Worm (Caenorhabditis elegans) whole organism, L3 larva: ENCODE data around the gene T20B3.14.

Experiments
- ama-1 ChIP-seq: fragments of 150-350 bp; optimal IDR thresholded peaks from 2 replicates; lab custom pipeline; 2018
- ceh-16 ChIP-seq: sonication (generic microtip); optimal IDR thresholded peaks from 2 replicates; lab custom pipeline; 2017; ENCODE audit warnings: missing biosample characterization, missing genetic modification characterization
- ceh-28 ChIP-seq: fragments of 150-350 bp; optimal IDR thresholded peaks from 2 replicates; lab custom pipeline; 2014; ENCODE audit warnings: missing biosample characterization, missing genetic modification reagents, missing genetic modification characterization
- ceh-82 ChIP-seq: fragments of 150-350 bp; optimal IDR thresholded peaks from 2 replicates; lab custom pipeline; 2014; ENCODE audit warnings: missing biosample characterization, missing genetic modification characterization
- daf-12 ChIP-seq: fragments of 150-350 bp; optimal IDR thresholded peaks from 2 replicates; lab custom pipeline; 2014; ENCODE audit warnings: missing biosample characterization, missing genetic modification reagents, missing genetic modification characterization
- elt-1 ChIP-seq: fragments of 150-350 bp; optimal IDR thresholded peaks from 2 replicates; lab custom pipeline; 2014; ENCODE audit warnings: missing biosample characterization, missing genetic modification characterization
- elt-2 ChIP-seq: sonication (generic microtip); optimal IDR thresholded peaks from 2 replicates; lab custom pipeline; 2016; ENCODE audit warnings: missing genetic modification reagents, mild to moderate bottlenecking, missing genetic modification characterization, missing compliant biosample characterization
- fkh-10 ChIP-seq: sonication (generic microtip); optimal IDR thresholded peaks from 2 replicates; lab custom pipeline; 2017; ENCODE audit warnings: missing biosample characterization, missing genetic modification reagents, missing genetic modification characterization
- nfya-1 ChIP-seq: sonication (generic microtip); optimal IDR thresholded peaks from 2 replicates; lab custom pipeline; 2017; ENCODE audit warnings: missing genetic modification characterization, mild to moderate bottlenecking, missing compliant biosample characterization, antibody characterized with exemption, moderate library complexity; ENCODE audit not compliant: insufficient read depth
- nhr-23 ChIP-seq: fragments of 150-350 bp; optimal IDR thresholded peaks from 2 replicates; lab custom pipeline; 2014; ENCODE audit warnings: missing biosample characterization, missing genetic modification reagents, missing genetic modification characterization
- nhr-25 ChIP-seq: sonication (generic microtip); optimal IDR thresholded peaks from 2 replicates; lab custom pipeline; 2017; ENCODE audit warnings: missing biosample characterization, missing genetic modification characterization
- nhr-28 ChIP-seq: fragments of 150-350 bp; optimal IDR thresholded peaks from 2 replicates; lab custom pipeline; 2014; ENCODE audit warnings: missing biosample characterization, missing genetic modification characterization
- nhr-43 ChIP-seq: sonication (generic microtip); optimal IDR thresholded peaks from 2 replicates; lab custom pipeline; 2016; ENCODE audit warnings: mild to moderate bottlenecking, missing genetic modification characterization, missing compliant biosample characterization; ENCODE audit not compliant: poor library complexity, severe bottlenecking
- nhr-76 ChIP-seq: fragments of 150-350 bp; sonication (generic microtip); optimal IDR thresholded peaks from 5 replicates; lab custom pipeline; 2014; ENCODE audit warnings: missing biosample characterization, missing genetic modification characterization
- pha-4 ChIP-seq: fragments of 150-350 bp; optimal IDR thresholded peaks from 2 replicates; lab custom pipeline; 2014; ENCODE audit warnings: missing biosample characterization, missing genetic modification reagents, missing genetic modification characterization

The T20B3.14 gene

ce11 chrV:16778540-16779280 is 42.4 kb downstream of the T20B3.14 start:
- TF ChIP-seq elt-1 (tag; lab: Kevin White, UChicago) (peak; percentile 47), elt-2 (tag; lab: Kevin White, UChicago) (no peak), daf-12 (tag; lab: Kevin White, UChicago) (no peak), fkh-10 (GFP tag; lab: Kevin White, UChicago) (no peak), nhr-25 (tag; lab: Kevin White, UChicago) (peak; percentile 33), ama-1 (no peak), ceh-82 (tag; lab: Kevin White, UChicago) (no peak), pha-4 (tag; lab: Kevin White, UChicago) (no peak), nhr-76 (tag; lab: Kevin White, UChicago) (no peak), nhr-23 (no peak), nfya-1 (no peak), nhr-28 (tag; lab: Kevin White, UChicago) (no peak), ceh-28 (tag; lab: Kevin White, UChicago) (no peak), nhr-43 (tag; lab: Kevin White, UChicago) (peak; percentile 14)

- peak; percentile 34 for TF ChIP-seq nhr-25 (tag; lab: Kevin White, UChicago)
- TF ChIP-seq ceh-16 (tag; lab: Kevin White, UChicago): no peak
Measured at ce11 chrV:16774428-16774827, 46.7 kb downstream of the T20B3.14 start.
